Worm (Caenorhabditis elegans): ENCODE measurements around the gene F58G1.8.

F58G1.8 gene

ce11 chrII:12896666-12897065, 28.8 kb downstream of the F58G1.8 start:
- TF ChIP-seq tbx-11 (GFP tag; IDR thresholded peaks at IDR 0.05) (no peak), ama-1 (optimal IDR thresholded peaks at IDR 0.05) (no peak), flt-1 (GFP tag; IDR thresholded peaks at IDR 0.05) (no peak), tbx-37 (GFP tag; conservative IDR thresholded peaks at IDR 0.05) (no peak), hmbx-1 (tag; optimal IDR thresholded peaks at IDR 0.05) (no peak), ets-7 (tag; optimal IDR thresholded peaks at IDR 0.05) (no peak), sea-1 (GFP tag; conservative IDR thresholded peaks at IDR 0.05) (no peak), aly-1 (tag; optimal IDR thresholded peaks at IDR 0.05) (no peak), B0310.2 (tag; optimal IDR thresholded peaks at IDR 0.05) (no peak), hmg-4 (GFP tag; optimal IDR thresholded peaks at IDR 0.05) (no peak), tra-4 (tag; optimal IDR thresholded peaks at IDR 0.05) (no peak), F13C5.2 (tag; optimal IDR thresholded peaks at IDR 0.05) (no peak), ceh-13 (GFP tag; optimal IDR thresholded peaks at IDR 0.05) (no peak), scrt-1 (GFP tag; IDR thresholded peaks at IDR 0.05) (no peak)

- TF ChIP-seq flt-1 (GFP tag; IDR thresholded peaks at IDR 0.05): no peak
- TF ChIP-seq pes-1 (GFP tag; IDR thresholded peaks at IDR 0.05): no peak
- no peak for TF ChIP-seq B0310.2 (tag; optimal IDR thresholded peaks at IDR 0.05)
- TF ChIP-seq scrt-1 (GFP tag; IDR thresholded peaks at IDR 0.05): no peak
These were observed 30.3 kb downstream of the F58G1.8 start, which contains the start of the genes clec-62 and clec-63 for ce11 chrII:12895078-12895670. clec-62 (minus strand) TSS chrII:12895128. clec-63 (plus strand) TSS chrII:12895638.

ce11 chrII:12892407-12892806, 33.0 kb downstream of the F58G1.8 start:
- TF ChIP-seq F13C5.2 (tag; optimal IDR thresholded peaks at IDR 0.05) (no peak), tbx-37 (GFP tag; conservative IDR thresholded peaks at IDR 0.05) (no peak), ets-7 (tag; optimal IDR thresholded peaks at IDR 0.05) (no peak), scrt-1 (GFP tag; IDR thresholded peaks at IDR 0.05) (no peak), tra-4 (tag; optimal IDR thresholded peaks at IDR 0.05) (no peak), hmg-4 (GFP tag; optimal IDR thresholded peaks at IDR 0.05) (no peak), ceh-13 (GFP tag; optimal IDR thresholded peaks at IDR 0.05) (no peak), sea-1 (GFP tag; conservative IDR thresholded peaks at IDR 0.05) (no peak), flt-1 (GFP tag; IDR thresholded peaks at IDR 0.05) (no peak), ceh-36 (tag; optimal IDR thresholded peaks at IDR 0.05) (no peak), hnd-1 (tag; optimal IDR thresholded peaks at IDR 0.05) (no peak), hmbx-1 (tag; optimal IDR thresholded peaks at IDR 0.05) (no peak), pes-1 (GFP tag; IDR thresholded peaks at IDR 0.05) (no peak), ama-1 (optimal IDR thresholded peaks at IDR 0.05) (no peak), tbx-11 (GFP tag; IDR thresholded peaks at IDR 0.05) (no peak), B0310.2 (tag; optimal IDR thresholded peaks at IDR 0.05) (no peak), aly-1 (tag; optimal IDR thresholded peaks at IDR 0.05) (no peak)

- TF ChIP-seq F13C5.2 (tag; optimal IDR thresholded peaks at IDR 0.05): no peak
These were observed 37.0 kb downstream of the F58G1.8 start, which contains the start of gene F35C5.3 for ce11 chrII:12888471-12888870. F35C5.3 (plus strand) TSS chrII:12888771.

ce11 chrII:12884972-12885371, 40.5 kb downstream of the F58G1.8 start, which contains the start of gene sra-14:
sra-14 (plus strand) TSS chrII:12885272.
- TF ChIP-seq hmbx-1 (tag; optimal IDR thresholded peaks at IDR 0.05) (no peak), hnd-1 (tag; optimal IDR thresholded peaks at IDR 0.05) (no peak), tbx-11 (GFP tag; IDR thresholded peaks at IDR 0.05) (no peak), pes-1 (GFP tag; IDR thresholded peaks at IDR 0.05) (no peak), tbx-37 (GFP tag; conservative IDR thresholded peaks at IDR 0.05) (no peak), ama-1 (optimal IDR thresholded peaks at IDR 0.05) (no peak), ceh-13 (GFP tag; optimal IDR thresholded peaks at IDR 0.05) (no peak), tra-4 (tag; optimal IDR thresholded peaks at IDR 0.05) (no peak), F13C5.2 (tag; optimal IDR thresholded peaks at IDR 0.05) (no peak), ceh-36 (tag; optimal IDR thresholded peaks at IDR 0.05) (no peak), ets-7 (tag; optimal IDR thresholded peaks at IDR 0.05) (no peak), flt-1 (GFP tag; IDR thresholded peaks at IDR 0.05) (no peak)

ce11 chrII:12880406-12880805, 45.0 kb downstream of the F58G1.8 start, which contains the start of gene F35C5.1:
F35C5.1 (plus strand) TSS chrII:12880804.
- TF ChIP-seq tra-4 (tag; optimal IDR thresholded peaks at IDR 0.05): no peak
- no peak for TF ChIP-seq hmg-4 (GFP tag; optimal IDR thresholded peaks at IDR 0.05)
- TF ChIP-seq F13C5.2 (tag; optimal IDR thresholded peaks at IDR 0.05): no peak
- no peak for TF ChIP-seq ceh-36 (tag; optimal IDR thresholded peaks at IDR 0.05)
- TF ChIP-seq hmbx-1 (tag; optimal IDR thresholded peaks at IDR 0.05): no peak
- TF ChIP-seq tbx-11 (GFP tag; IDR thresholded peaks at IDR 0.05): no peak
- TF ChIP-seq ceh-13 (GFP tag; optimal IDR thresholded peaks at IDR 0.05): no peak
- TF ChIP-seq hnd-1 (tag; optimal IDR thresholded peaks at IDR 0.05): no peak
- no peak for TF ChIP-seq pes-1 (GFP tag; IDR thresholded peaks at IDR 0.05)
- no peak for TF ChIP-seq B0310.2 (tag; optimal IDR thresholded peaks at IDR 0.05)
- no peak for TF ChIP-seq aly-1 (tag; optimal IDR thresholded peaks at IDR 0.05)
- TF ChIP-seq ets-7 (tag; optimal IDR thresholded peaks at IDR 0.05): no peak
- no peak for TF ChIP-seq ama-1 (optimal IDR thresholded peaks at IDR 0.05)
- TF ChIP-seq flt-1 (GFP tag; IDR thresholded peaks at IDR 0.05): no peak
- TF ChIP-seq scrt-1 (GFP tag; IDR thresholded peaks at IDR 0.05): no peak

ce11 chrII:12879758-12880157, 45.7 kb downstream of the F58G1.8 start:
- no peak for TF ChIP-seq tra-4 (tag; optimal IDR thresholded peaks at IDR 0.05)
- no peak for TF ChIP-seq ets-7 (tag; optimal IDR thresholded peaks at IDR 0.05)
- TF ChIP-seq tbx-11 (GFP tag; IDR thresholded peaks at IDR 0.05): no peak
- no peak for TF ChIP-seq flt-1 (GFP tag; IDR thresholded peaks at IDR 0.05)
- TF ChIP-seq hmbx-1 (tag; optimal IDR thresholded peaks at IDR 0.05): no peak
- no peak for TF ChIP-seq scrt-1 (GFP tag; IDR thresholded peaks at IDR 0.05)
- TF ChIP-seq hmg-4 (GFP tag; optimal IDR thresholded peaks at IDR 0.05): no peak
- no peak for TF ChIP-seq tbx-37 (GFP tag; conservative IDR thresholded peaks at IDR 0.05)
- TF ChIP-seq F13C5.2 (tag; optimal IDR thresholded peaks at IDR 0.05): no peak
- no peak for TF ChIP-seq B0310.2 (tag; optimal IDR thresholded peaks at IDR 0.05)
- TF ChIP-seq ama-1 (optimal IDR thresholded peaks at IDR 0.05): no peak
- TF ChIP-seq ceh-13 (GFP tag; optimal IDR thresholded peaks at IDR 0.05): no peak
- no peak for TF ChIP-seq aly-1 (tag; optimal IDR thresholded peaks at IDR 0.05)
- TF ChIP-seq ceh-36 (tag; optimal IDR thresholded peaks at IDR 0.05): no peak
- no peak for TF ChIP-seq sea-1 (GFP tag; conservative IDR thresholded peaks at IDR 0.05)
- no peak for TF ChIP-seq pes-1 (GFP tag; IDR thresholded peaks at IDR 0.05)
- no peak for TF ChIP-seq hnd-1 (tag; optimal IDR thresholded peaks at IDR 0.05)
